Worm (Caenorhabditis elegans) whole organism, early embryonic: ENCODE measurements around the gene btb-5.

Source experiments
- ama-1 ChIP-seq: fragments of 150-350 bp; optimal IDR thresholded peaks from 2 replicates; lab custom pipeline; 2014
- ceh-13 ChIP-seq: fragments of 200-800 bp; sonication (Bioruptor generic); optimal IDR thresholded peaks from 2 replicates; lab custom pipeline; 2018; ENCODE audit warnings: mild to moderate bottlenecking, missing genetic modification characterization, missing compliant biosample characterization
- flt-1 ChIP-seq: fragments of 200-800 bp; sonication (Bioruptor generic); IDR thresholded peaks from 2 replicates; pipeline ENCODE4 v1.3.6; 2022; ENCODE audit warnings: missing genetic modification characterization, missing compliant biosample characterization

ce11 chrIII:38117-38516 is 22.8 kb downstream of the btb-5 start, which contains the start of gene clp-10:
- no peak for TF ChIP-seq ama-1 (lab: Kevin White, UChicago)
- no peak for TF ChIP-seq ceh-13 (GFP tag; lab: Kevin White, UChicago)
- TF ChIP-seq flt-1 (GFP tag; lab: Robert Waterston, UW) = no peak
